Fruit fly (Drosophila melanogaster): ENCODE measurements around the gene CG31093.

The CG31093 gene

dm6 chr3R:25782855-25783424, 7.3 kb downstream of the CG31093 start:
- TF ChIP-seq CG8478 (optimal IDR thresholded peaks at IDR 0.05): no peak
- TF ChIP-seq Dll (optimal IDR thresholded peaks at IDR 0.05): no peak
- no peak for TF ChIP-seq psq (optimal IDR thresholded peaks at IDR 0.05)
- no peak for TF ChIP-seq usp (GFP tag; optimal IDR thresholded peaks at IDR 0.05)
- TF ChIP-seq EcR (GFP tag; optimal IDR thresholded peaks at IDR 0.05): no peak
- TF ChIP-seq pan (optimal IDR thresholded peaks at IDR 0.05): no peak

DNA sequence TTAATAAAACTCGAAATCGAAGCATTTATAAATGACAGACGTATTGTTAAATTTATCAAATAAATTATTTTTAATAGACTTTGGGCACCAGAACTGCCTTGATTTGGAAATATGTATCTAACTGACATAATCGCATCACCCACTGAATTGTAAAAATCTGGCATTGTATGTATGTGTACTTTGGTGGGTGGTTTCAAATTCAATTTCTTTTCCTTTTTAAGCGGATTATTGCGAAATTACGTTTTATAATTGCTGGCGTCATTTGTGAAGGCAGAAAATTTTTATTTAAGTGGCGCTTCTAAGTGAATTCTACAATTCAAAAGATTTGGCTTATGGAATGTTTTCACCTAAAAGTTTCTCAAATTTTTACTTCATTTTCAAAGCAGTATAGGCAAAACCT, 12.1 kb downstream of the CG31093 start, which contains the start of gene CG4956:
CG4956 (minus strand) TSS at position 101 of the 400 bp plus-strand sequence.
- TF ChIP-seq CG8478 (optimal IDR thresholded peaks at IDR 0.05): no peak
- TF ChIP-seq Dll (optimal IDR thresholded peaks at IDR 0.05): no peak
- no peak for TF ChIP-seq EcR (GFP tag; optimal IDR thresholded peaks at IDR 0.05)
- TF ChIP-seq psq (optimal IDR thresholded peaks at IDR 0.05): no peak
- TF ChIP-seq usp (GFP tag; optimal IDR thresholded peaks at IDR 0.05): no peak
- TF ChIP-seq pan (optimal IDR thresholded peaks at IDR 0.05): no peak

- TF ChIP-seq usp (GFP tag; optimal IDR thresholded peaks at IDR 0.05) (no peak), EcR (GFP tag; optimal IDR thresholded peaks at IDR 0.05) (no peak), pan (optimal IDR thresholded peaks at IDR 0.05) (no peak), CG8478 (optimal IDR thresholded peaks at IDR 0.05) (no peak), psq (optimal IDR thresholded peaks at IDR 0.05) (no peak), Dll (optimal IDR thresholded peaks at IDR 0.05) (no peak)
These were observed 13.2 kb downstream of the CG31093 start, which contains the start of gene CG17195 for dm6 chr3R:25777098-25777497. Gene CG17195, minus strand, starts transcription at chr3R:25777198.

dm6 chr3R:25776137-25776536, 14.1 kb downstream of the CG31093 start, which contains the start of gene CG17196:
Gene CG17196, minus strand, starts transcription at chr3R:25776237.
- TF ChIP-seq pan (optimal IDR thresholded peaks at IDR 0.05) (no peak), CG8478 (optimal IDR thresholded peaks at IDR 0.05) (no peak)

- TF ChIP-seq psq (optimal IDR thresholded peaks at IDR 0.05) (no peak), Dll (optimal IDR thresholded peaks at IDR 0.05) (no peak), usp (GFP tag; optimal IDR thresholded peaks at IDR 0.05) (no peak), CG8478 (optimal IDR thresholded peaks at IDR 0.05) (no peak), EcR (GFP tag; optimal IDR thresholded peaks at IDR 0.05) (no peak), pan (optimal IDR thresholded peaks at IDR 0.05) (no peak)
These were observed 15.0 kb downstream of the CG31093 start, which contains the start of the genes CG17197 and CG17198 for dm6 chr3R:25775269-25775668. Gene CG17197, minus strand, starts transcription at chr3R:25775369. Gene CG17198, minus strand, starts transcription at chr3R:25775369.

DNA sequence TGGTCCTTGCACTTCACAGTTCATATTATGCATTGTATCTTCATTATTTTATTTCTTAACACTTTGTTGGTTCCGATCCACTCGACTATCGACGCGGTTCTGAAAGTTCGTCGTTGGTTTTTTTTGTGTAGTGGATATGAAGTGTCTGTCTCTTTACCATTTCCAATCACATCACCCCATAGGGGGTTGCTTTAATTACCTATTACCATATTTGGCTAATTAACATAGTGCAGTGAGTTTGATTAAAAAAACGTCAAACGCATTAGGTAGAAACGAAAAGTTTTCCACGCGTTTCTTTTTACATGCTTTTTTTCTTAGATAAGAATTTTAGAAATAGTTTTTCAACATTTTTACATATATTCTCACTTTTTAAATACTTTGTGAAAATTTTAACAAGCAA, 27.3 kb downstream of the CG31093 start, which contains the start of gene LpR1:
LpR1 (minus strand) TSS at position 101 of the 400 bp plus-strand sequence.
- TF ChIP-seq Dll (optimal IDR thresholded peaks at IDR 0.05): no peak

DNA sequence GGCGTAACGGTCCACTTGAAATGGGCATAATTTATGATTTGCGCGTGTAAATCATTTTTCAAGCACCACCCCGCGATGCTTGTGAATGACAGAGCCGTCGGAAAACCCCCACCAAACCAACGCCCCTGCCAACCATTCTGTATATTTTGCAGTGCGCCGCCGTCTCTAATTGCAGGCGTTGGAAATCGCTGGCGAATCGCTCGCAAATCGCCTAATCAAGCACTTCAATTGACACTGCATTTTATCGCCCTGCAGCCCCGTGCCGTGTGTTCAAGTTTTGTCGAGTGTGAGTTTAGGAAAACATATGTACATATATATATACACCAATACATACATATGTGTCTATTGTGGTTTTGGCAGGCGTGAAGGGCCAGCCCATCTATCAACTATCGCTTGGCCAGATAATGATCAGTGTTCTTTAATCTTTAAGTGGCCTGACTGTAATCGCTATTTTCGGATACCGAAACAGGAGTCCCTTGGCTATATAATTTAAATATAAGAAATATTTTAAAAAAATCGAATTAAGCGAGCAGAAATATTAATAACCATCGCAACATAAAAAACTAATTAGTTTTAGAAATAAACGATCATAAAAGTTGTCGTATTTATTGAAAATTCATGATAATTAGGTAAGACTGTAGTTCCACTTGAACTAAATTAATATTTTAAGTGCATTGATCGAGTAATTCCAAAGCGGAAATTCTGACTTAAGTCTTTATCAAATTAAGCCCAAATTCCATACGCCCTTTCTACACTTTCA, 28.1 kb downstream of the CG31093 start:
- no peak for TF ChIP-seq Dll (optimal IDR thresholded peaks at IDR 0.05)
- no peak for TF ChIP-seq pan (optimal IDR thresholded peaks at IDR 0.05)
- no peak for TF ChIP-seq usp (GFP tag; optimal IDR thresholded peaks at IDR 0.05)
- no peak for TF ChIP-seq EcR (GFP tag; optimal IDR thresholded peaks at IDR 0.05)
- TF ChIP-seq CG8478 (optimal IDR thresholded peaks at IDR 0.05): no peak
- no peak for TF ChIP-seq psq (optimal IDR thresholded peaks at IDR 0.05)

- TF ChIP-seq EcR (GFP tag; optimal IDR thresholded peaks at IDR 0.05) (no peak), psq (optimal IDR thresholded peaks at IDR 0.05) (no peak)
These were observed 30.1 kb downstream of the CG31093 start for dm6 chr3R:25760190-25760589.

DNA sequence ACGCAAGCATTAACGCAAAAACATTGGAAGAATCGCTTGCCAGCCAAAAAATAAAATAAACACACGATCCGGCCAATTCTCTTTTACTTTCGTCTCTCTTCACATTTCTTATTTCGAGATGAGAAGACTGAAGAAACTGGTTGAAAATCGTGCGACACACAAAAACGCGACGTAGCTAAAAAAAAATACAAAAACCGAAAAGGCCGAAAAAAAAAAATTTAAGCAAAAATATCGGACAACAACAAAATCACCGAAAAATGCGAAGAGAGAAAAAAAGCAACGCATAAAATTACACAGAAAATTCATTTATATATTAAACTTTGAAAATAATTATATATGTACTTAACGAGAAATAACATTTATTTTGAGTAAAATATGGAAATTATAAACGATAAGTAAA, 30.8 kb downstream of the CG31093 start:
- no peak for TF ChIP-seq usp (GFP tag; optimal IDR thresholded peaks at IDR 0.05)

dm6 chr3R:25755864-25756507, 34.3 kb downstream of the CG31093 start:
- TF ChIP-seq pan (optimal IDR thresholded peaks at IDR 0.05) (no peak), usp (GFP tag; optimal IDR thresholded peaks at IDR 0.05) (no peak), EcR (GFP tag; optimal IDR thresholded peaks at IDR 0.05) (no peak), Dll (optimal IDR thresholded peaks at IDR 0.05) (no peak), CG8478 (optimal IDR thresholded peaks at IDR 0.05) (no peak), psq (optimal IDR thresholded peaks at IDR 0.05) (no peak)

dm6 chr3R:25754844-25755429, 35.3 kb downstream of the CG31093 start:
- no peak for TF ChIP-seq psq (optimal IDR thresholded peaks at IDR 0.05)
- TF ChIP-seq CG8478 (optimal IDR thresholded peaks at IDR 0.05): no peak
- no peak for TF ChIP-seq EcR (GFP tag; optimal IDR thresholded peaks at IDR 0.05)
- TF ChIP-seq pan (optimal IDR thresholded peaks at IDR 0.05): no peak
- TF ChIP-seq usp (GFP tag; optimal IDR thresholded peaks at IDR 0.05): no peak
- TF ChIP-seq Dll (optimal IDR thresholded peaks at IDR 0.05): no peak

DNA sequence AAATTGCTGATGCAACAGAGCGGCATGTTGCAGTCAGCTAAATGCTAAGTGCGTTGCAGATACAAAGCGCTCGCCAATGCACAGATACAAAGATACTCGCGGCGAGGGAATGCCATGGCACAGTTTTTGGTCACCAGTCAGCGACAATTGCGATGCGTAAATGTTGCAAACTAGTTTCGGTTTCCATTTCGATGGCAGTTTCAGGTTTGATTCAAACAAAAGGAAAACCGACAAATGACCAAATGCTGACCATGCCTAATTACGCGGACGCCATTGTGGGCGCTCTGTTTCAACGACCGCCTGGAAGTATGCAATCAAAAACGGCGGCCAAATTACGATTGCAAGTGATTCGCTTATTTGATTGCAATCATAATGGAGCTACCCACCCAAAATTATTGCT, 36.5 kb downstream of the CG31093 start:
- TF ChIP-seq psq (optimal IDR thresholded peaks at IDR 0.05) (no peak), EcR (GFP tag; optimal IDR thresholded peaks at IDR 0.05) (no peak), CG8478 (optimal IDR thresholded peaks at IDR 0.05) (no peak)

Measured in whole organism.